Worm (Caenorhabditis elegans): ENCODE measurements around the gene atz-1.

ce11 chrIV:12378919-12379318 lies 3.0 kb upstream of the atz-1 start:
- TF ChIP-seq unc-62 (GFP tag; optimal IDR thresholded peaks at IDR 0.05), result no peak
- no peak for TF ChIP-seq efl-1 (GFP tag; optimal IDR thresholded peaks at IDR 0.05)
- TF ChIP-seq snpc-1.1 (tag; optimal IDR thresholded peaks at IDR 0.05; ENCODE audit: insufficient read depth), result no peak
- TF ChIP-seq mxl-1 (tag; optimal IDR thresholded peaks at IDR 0.05), result no peak
- TF ChIP-seq lag-1 (GFP tag; IDR thresholded peaks at IDR 0.05), result no peak
- TF ChIP-seq let-526 (GFP tag; IDR thresholded peaks at IDR 0.05), result no peak
- TF ChIP-seq snpc-4 (GFP tag; optimal IDR thresholded peaks at IDR 0.05), result no peak
- no peak for TF ChIP-seq snpc-4 (tag; optimal IDR thresholded peaks at IDR 0.05)
- TF ChIP-seq atf-7 (tag; optimal IDR thresholded peaks at IDR 0.05), result no peak
- TF ChIP-seq ztf-18 (tag; optimal IDR thresholded peaks at IDR 0.05), result no peak
- no peak for TF ChIP-seq Y95B8A.8 (GFP tag; IDR thresholded peaks at IDR 0.05)
- TF ChIP-seq pha-4 (tag; optimal IDR thresholded peaks at IDR 0.05), result no peak
- TF ChIP-seq C06A6.2 (GFP tag; conservative IDR thresholded peaks at IDR 0.05), result no peak

All from whole organism, young adult.